Worm (Caenorhabditis elegans): Measurements from ENCODE around the gene clec-128.

clec-128 gene

DNA sequence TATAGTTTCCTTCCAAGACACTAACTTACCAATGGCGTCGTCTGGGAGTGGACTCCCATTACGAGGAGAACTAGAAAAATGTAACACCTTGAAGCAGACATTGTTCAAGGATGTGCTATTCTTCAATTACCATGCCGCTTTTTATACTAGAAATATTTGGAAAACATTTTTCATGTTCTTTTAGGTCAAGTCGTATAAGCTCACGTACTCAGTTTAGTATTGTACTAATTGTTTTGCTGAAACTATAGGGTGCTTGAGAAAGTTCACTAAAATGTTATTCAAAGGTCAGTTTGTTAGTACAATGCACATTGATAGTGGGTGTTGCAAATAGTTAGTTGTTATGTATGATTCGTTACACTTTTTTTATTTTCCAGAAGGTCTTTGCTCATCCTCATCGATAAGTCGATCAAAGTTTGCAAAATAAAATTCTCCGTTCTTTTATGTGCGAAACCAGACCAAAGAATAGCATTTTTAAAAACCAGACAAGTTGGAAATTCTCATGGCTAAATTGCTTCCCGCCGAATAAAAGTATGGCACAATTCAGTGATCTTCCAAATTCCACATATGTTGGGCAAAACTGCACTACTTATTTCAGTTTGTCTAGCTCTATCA lies at the start of gene clec-128, which contains the start of gene clec-129:
Gene clec-128, minus strand, starts transcription at position 101 of the 612 bp plus-strand sequence.
Gene clec-129, plus strand, starts transcription at position 562 of the 612 bp plus-strand sequence.
- TF ChIP-seq rec-8 (tag; optimal IDR thresholded peaks at IDR 0.05) (no peak), ztf-22 (GFP tag; optimal IDR thresholded peaks at IDR 0.05) (no peak), F49E8.2 (tag; optimal IDR thresholded peaks at IDR 0.05; ENCODE audit: insufficient read depth) (no peak), Y67H2A.10 (GFP tag; conservative IDR thresholded peaks at IDR 0.05) (no peak), lsl-1 (GFP tag; optimal IDR thresholded peaks at IDR 0.05) (no peak), Y53G8AR.9 (GFP tag; conservative IDR thresholded peaks at IDR 0.05) (no peak)

DNA sequence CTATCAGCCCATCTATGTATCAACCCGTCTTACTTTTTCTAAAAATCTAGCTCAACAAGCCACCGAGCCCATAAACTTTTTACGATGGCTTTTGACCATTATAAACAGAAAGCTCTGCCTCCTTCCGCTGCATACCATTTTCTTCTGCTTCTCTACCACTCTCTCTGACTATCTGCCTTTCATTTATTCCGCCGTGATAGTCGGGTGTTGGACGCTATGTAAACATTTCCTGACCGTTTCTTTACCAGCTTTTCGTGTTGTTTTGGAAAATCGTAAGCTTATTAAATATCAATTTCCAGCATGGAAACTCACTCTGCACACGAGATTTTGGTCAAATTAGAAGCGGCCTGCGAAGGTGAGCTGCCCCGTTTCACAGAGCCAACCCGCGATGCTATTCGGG lies 46.7 kb upstream of the clec-128 start, which contains the start of gene F40E12.1:
Gene F40E12.1, plus strand, starts transcription at position 301 of the 400 bp plus-strand sequence.
- no peak for TF ChIP-seq T07F8.4 (tag; optimal IDR thresholded peaks at IDR 0.05)
- TF ChIP-seq sptf-2 (GFP tag; optimal IDR thresholded peaks at IDR 0.05): no peak
- no peak for TF ChIP-seq aptf-3 (GFP tag; IDR thresholded peaks at IDR 0.05)
- TF ChIP-seq lag-1 (GFP tag; IDR thresholded peaks at IDR 0.05): no peak
- TF ChIP-seq hlh-12 (tag; optimal IDR thresholded peaks at IDR 0.05): no peak
- no peak for TF ChIP-seq nhr-27 (tag; optimal IDR thresholded peaks at IDR 0.05)
- TF ChIP-seq lin-40 (tag; optimal IDR thresholded peaks at IDR 0.05): no peak

DNA sequence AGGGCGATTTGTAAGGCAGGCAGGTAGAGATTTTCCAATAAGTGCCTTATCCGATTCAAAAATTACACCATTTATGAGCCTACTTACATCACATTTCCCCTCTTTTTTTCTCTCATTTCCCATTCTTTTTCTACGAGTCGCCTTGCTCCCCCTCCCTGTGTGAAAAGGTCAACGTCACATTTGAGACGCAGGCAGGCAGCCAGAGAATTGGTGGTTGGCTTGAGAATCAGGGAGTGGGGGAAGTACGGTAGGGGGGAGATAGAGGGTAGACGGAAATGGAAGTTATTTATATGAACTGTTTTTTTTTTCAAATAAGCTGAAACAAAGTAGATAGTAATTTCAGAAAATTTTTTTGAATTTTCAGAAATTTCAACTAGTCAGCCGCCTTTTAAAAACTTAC lies 45.8 kb upstream of the clec-128 start:
- TF ChIP-seq let-526 (GFP tag; IDR thresholded peaks at IDR 0.05): no peak
- peak; percentile 78 for TF ChIP-seq nfyb-1 (GFP tag; IDR thresholded peaks at IDR 0.05)

DNA sequence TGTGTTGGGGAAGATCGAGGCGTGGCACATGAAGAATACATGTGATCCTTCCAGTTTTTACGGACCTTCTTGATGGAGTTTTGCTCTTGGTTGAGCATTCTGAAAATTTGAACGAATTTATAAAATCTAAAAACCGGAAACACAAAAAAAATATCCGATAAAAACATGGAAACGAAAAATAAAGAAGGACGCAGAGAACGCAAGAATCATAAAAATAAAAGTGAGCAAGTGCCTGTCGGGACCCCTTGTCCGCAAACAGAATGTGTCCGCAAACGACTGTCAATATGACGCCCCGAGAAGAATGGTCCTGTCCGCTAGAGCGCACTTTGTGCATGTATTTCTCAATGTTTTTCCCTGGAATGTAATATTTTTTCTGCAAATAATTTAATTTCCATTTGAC lies 38.9 kb upstream of the clec-128 start, which contains the start of gene Y49F6A.5:
Gene Y49F6A.5, minus strand, starts transcription at position 101 of the 400 bp plus-strand sequence.
- TF ChIP-seq mes-4 (tag; optimal IDR thresholded peaks at IDR 0.05) (no peak), efl-1 (GFP tag; optimal IDR thresholded peaks at IDR 0.05) (peak; percentile 15), nhr-120 (GFP tag; IDR thresholded peaks at IDR 0.05) (no peak), B0336.3 (GFP tag; IDR thresholded peaks at IDR 0.05) (no peak)

DNA sequence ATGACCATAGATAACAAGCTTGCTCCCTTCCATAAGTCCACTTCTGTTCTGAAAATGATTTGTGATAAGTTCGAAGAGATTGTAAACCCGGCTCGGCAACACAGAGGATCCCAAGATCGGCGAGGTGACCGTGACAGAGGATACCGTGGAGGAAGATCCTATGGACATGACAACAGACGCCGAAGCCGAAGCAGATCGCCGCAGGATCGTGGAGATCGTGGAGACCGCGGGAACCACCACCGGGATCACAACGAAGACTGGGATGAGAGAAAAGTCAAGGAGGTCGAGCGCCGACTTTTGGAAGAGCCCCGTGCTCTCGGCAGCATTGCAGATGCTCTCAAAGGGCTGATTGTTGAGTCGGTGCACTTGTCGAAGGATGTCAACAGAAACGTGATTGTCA lies 33.8 kb upstream of the clec-128 start:
- TF ChIP-seq zfh-2 (GFP tag; conservative IDR thresholded peaks at IDR 0.05) (peak; percentile 71; the same call in 1 of the 2 replicates), cebp-2 (GFP tag; IDR thresholded peaks at IDR 0.05) (no peak), F10E7.11 (tag; optimal IDR thresholded peaks at IDR 0.05) (no peak), somi-1 (GFP tag; optimal IDR thresholded peaks at IDR 0.05) (no peak), F57C9.4 (tag; optimal IDR thresholded peaks at IDR 0.05) (no peak)

DNA sequence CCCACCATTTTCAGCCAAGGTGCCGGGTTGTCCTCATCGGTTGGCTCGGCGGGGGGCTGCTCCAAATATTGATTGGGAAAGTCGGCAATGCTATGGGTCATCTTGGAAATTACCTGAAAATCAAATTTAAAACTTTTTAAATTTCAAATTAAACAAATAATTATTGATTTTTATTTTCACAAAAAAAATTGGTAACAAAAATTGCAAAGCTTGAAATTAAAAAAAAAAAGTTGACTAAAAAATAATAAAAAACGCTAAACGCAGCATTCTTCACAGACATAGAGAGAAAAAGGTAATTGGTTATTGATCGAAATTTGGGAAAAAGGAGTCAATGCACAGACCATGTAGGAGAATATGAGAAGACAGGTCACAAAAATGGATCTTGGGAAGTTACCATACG lies 27.9 kb upstream of the clec-128 start, which contains the start of gene Y49F6A.11:
Gene Y49F6A.11, minus strand, starts transcription at position 101 of the 400 bp plus-strand sequence.
- TF ChIP-seq unc-62 (GFP tag; optimal IDR thresholded peaks at IDR 0.05) (no peak), tbx-9 (tag; optimal IDR thresholded peaks at IDR 0.05; ENCODE audit: borderline replicate concordance) (no peak), hmg-20 (GFP tag; IDR thresholded peaks at IDR 0.05) (no peak), nfyb-1 (GFP tag; IDR thresholded peaks at IDR 0.05) (no peak), let-607 (tag; optimal IDR thresholded peaks at IDR 0.05) (no peak), lir-1 (GFP tag; conservative IDR thresholded peaks at IDR 0.05) (no peak), pha-4 (tag; optimal IDR thresholded peaks at IDR 0.05) (no peak), C06A6.2 (GFP tag; conservative IDR thresholded peaks at IDR 0.05) (no peak), let-526 (GFP tag; IDR thresholded peaks at IDR 0.05) (no peak), C17E4.6 (GFP tag; IDR thresholded peaks at IDR 0.05) (no peak), atf-7 (tag; optimal IDR thresholded peaks at IDR 0.05) (no peak), F39B2.1 (GFP tag; IDR thresholded peaks at IDR 0.05) (no peak), Y53F4B.3 (GFP tag; IDR thresholded peaks at IDR 0.05) (no peak), F57C9.4 (tag; optimal IDR thresholded peaks at IDR 0.05) (no peak), Y67H2A.10 (GFP tag; conservative IDR thresholded peaks at IDR 0.05) (no peak), aptf-3 (GFP tag; IDR thresholded peaks at IDR 0.05) (no peak)
